Worm (Caenorhabditis elegans): ENCODE results near the gene srz-58.

ce11 chrV:17327867-17328266 lies 9.9 kb downstream of the srz-58 start, which contains the start of gene sdz-16:
- TF ChIP-seq W03F9.2 (tag; optimal IDR thresholded peaks at IDR 0.05) (no peak), dao-5 (tag; optimal IDR thresholded peaks at IDR 0.05) (no peak), him-1 (tag; optimal IDR thresholded peaks at IDR 0.05) (no peak)
